Worm (Caenorhabditis elegans) whole organism, L4/young adult: ENCODE results near the gene F36H12.17.
"Not testable (repeated sequence)": the region's sequence is repeated elsewhere in the genome, so short reads cannot be mapped to it uniquely, and the experiment has no call there.

Source experiments
- W03F9.2 ChIP-seq: fragments of 150-350 bp; optimal IDR thresholded peaks from 2 replicates; lab custom pipeline; 2014; ENCODE audit warnings: missing biosample characterization, missing genetic modification characterization
- dao-5 ChIP-seq: sonication (generic microtip); optimal IDR thresholded peaks from 2 replicates; lab custom pipeline; 2016; ENCODE audit warnings: missing genotype, missing genetic modification characterization, moderate library complexity, missing compliant biosample characterization

DNA sequence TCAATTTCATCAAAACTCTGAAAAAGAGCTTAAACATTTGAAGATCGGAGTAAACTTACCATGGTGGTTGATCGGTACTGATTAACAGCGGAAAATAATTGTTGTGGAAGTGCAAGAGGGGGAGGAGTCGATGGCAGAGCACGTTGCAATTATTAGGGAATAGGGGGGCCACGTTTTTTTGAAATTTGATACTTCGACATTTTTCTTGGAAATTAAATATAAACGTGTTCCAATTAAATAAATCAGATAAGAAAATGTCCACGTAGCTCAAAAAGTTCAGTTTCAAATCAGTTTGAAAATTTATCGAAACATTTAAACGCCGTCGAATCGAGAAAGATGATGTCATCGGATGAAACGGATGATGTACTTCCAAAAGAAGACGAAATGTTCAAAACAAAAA is 20.9 kb downstream of the F36H12.17 start, which contains the start of gene F36H12.9:
- TF ChIP-seq dao-5 (tag; lab: Kevin White, UChicago); W03F9.2: not testable (repeated sequence)
